Worm (Caenorhabditis elegans) whole organism, young adult: Measurements from ENCODE around the gene sta-2.
A peak's percentile ranks its signal among the peaks of the same experiment; 100 is the strongest.

Experiments
- F23B12.7 ChIP-seq: sonication (generic microtip); optimal IDR thresholded peaks from 2 replicates; lab custom pipeline; 2017; ENCODE audit warnings: missing genetic modification characterization, mild to moderate bottlenecking, missing compliant biosample characterization, antibody characterized with exemption, moderate library complexity; ENCODE audit not compliant: insufficient read depth
- F52B5.7 ChIP-seq: sonication (generic microtip); optimal IDR thresholded peaks from 2 replicates; lab custom pipeline; 2016; ENCODE audit warnings: mild to moderate bottlenecking, missing genetic modification characterization, missing compliant biosample characterization
- K11D2.4 ChIP-seq: fragments of 200-800 bp; sonication (Bioruptor generic); IDR thresholded peaks from 2 replicates; pipeline ENCODE4 v1.3.6; 2022; ENCODE audit warnings: missing genetic modification reagents, missing genetic modification characterization, missing compliant biosample characterization
- ZK185.1 ChIP-seq: sonication (generic microtip); optimal IDR thresholded peaks from 2 replicates; lab custom pipeline; 2016; ENCODE audit warnings: mild to moderate bottlenecking, missing genetic modification characterization, missing compliant biosample characterization; ENCODE audit not compliant: poor library complexity, severe bottlenecking
- ama-1 ChIP-seq, 3 experiments: fragments of 150-350 bp in 1 of 3; sonication (generic microtip) in 2 of 3; optimal IDR thresholded peaks; 2 replicates each; lab custom pipeline; 2014 to 2018; ENCODE audit warnings: missing biosample characterization in 2 of 3, missing genetic modification characterization in 2 of 3, missing genetic modification reagents in 2 of 3
- atf-7 ChIP-seq: sonication (generic microtip); optimal IDR thresholded peaks from 2 replicates; lab custom pipeline; 2017; ENCODE audit warnings: mild to moderate bottlenecking, missing genetic modification characterization, missing compliant biosample characterization
- cebp-2 ChIP-seq: fragments of 200-800 bp; sonication (Bioruptor generic); IDR thresholded peaks from 2 replicates; pipeline ENCODE4 v1.3.6; 2022; ENCODE audit warnings: missing genetic modification characterization, missing compliant biosample characterization
- ceh-100 ChIP-seq: fragments of 200-800 bp; sonication (Bioruptor generic); IDR thresholded peaks from 2 replicates; pipeline ENCODE4 v1.3.6; 2022; ENCODE audit warnings: missing genetic modification reagents, missing genetic modification characterization, missing compliant biosample characterization
- ceh-91 ChIP-seq: fragments of 200-800 bp; sonication (Bioruptor generic); IDR thresholded peaks from 2 replicates; pipeline ENCODE4 v1.3.6; 2022; ENCODE audit warnings: missing genetic modification reagents, missing genetic modification characterization, missing compliant biosample characterization
- chd-7 ChIP-seq: sonication (generic microtip); optimal IDR thresholded peaks from 2 replicates; lab custom pipeline; 2016; ENCODE audit warnings: mild to moderate bottlenecking, missing genetic modification characterization, moderate library complexity, missing compliant biosample characterization
- dpff-1 ChIP-seq: sonication (generic microtip); optimal IDR thresholded peaks from 2 replicates; lab custom pipeline; 2017; ENCODE audit warnings: mild to moderate bottlenecking, missing genetic modification characterization, missing compliant biosample characterization
- ekl-4 ChIP-seq: fragments of 200-800 bp; sonication (Bioruptor generic); IDR thresholded peaks from 2 replicates; pipeline ENCODE4 v1.3.6; 2022; ENCODE audit warnings: missing genetic modification reagents, missing genetic modification characterization, missing compliant biosample characterization
- hmg-20 ChIP-seq: fragments of 200-800 bp; sonication (Bioruptor generic); IDR thresholded peaks from 2 replicates; pipeline ENCODE4 v1.3.6; 2022; ENCODE audit warnings: missing genetic modification reagents, missing genetic modification characterization, missing compliant biosample characterization
- let-526 ChIP-seq: fragments of 200-800 bp; sonication (Bioruptor generic); IDR thresholded peaks from 2 replicates; pipeline ENCODE4 v1.3.6; 2022; ENCODE audit warnings: missing genetic modification reagents, missing genetic modification characterization, missing compliant biosample characterization
- lin-40 ChIP-seq: sonication (generic microtip); optimal IDR thresholded peaks from 2 replicates; lab custom pipeline; 2016; ENCODE audit warnings: missing genetic modification characterization, mild to moderate bottlenecking, missing compliant biosample characterization, missing genotype, missing genetic modification reagents
- lir-1 ChIP-seq: fragments of 200-800 bp; sonication (Bioruptor generic); conservative IDR thresholded peaks from 2 replicates; pipeline ENCODE4 v1.3.6; 2022; ENCODE audit warnings: missing genetic modification reagents, missing genetic modification characterization, missing compliant biosample characterization
- lsy-27 ChIP-seq: sonication (generic microtip); optimal IDR thresholded peaks from 2 replicates; lab custom pipeline; 2017; ENCODE audit warnings: missing genetic modification characterization, mild to moderate bottlenecking, missing compliant biosample characterization, antibody characterized with exemption, missing genotype, borderline replicate concordance; ENCODE audit not compliant: insufficient read depth
- madf-6 ChIP-seq: fragments of 200-800 bp; sonication (Bioruptor generic); IDR thresholded peaks from 2 replicates; pipeline ENCODE4 v1.3.6; 2022; ENCODE audit warnings: missing genetic modification reagents, missing genetic modification characterization, missing compliant biosample characterization
- nfyb-1 ChIP-seq: fragments of 200-800 bp; sonication (Bioruptor generic); IDR thresholded peaks from 2 replicates; pipeline ENCODE4 v1.3.6; 2022; ENCODE audit warnings: missing genetic modification reagents, missing genetic modification characterization, missing compliant biosample characterization
- nhr-27 ChIP-seq: fragments of 200-800 bp; sonication (Bioruptor generic); optimal IDR thresholded peaks from 2 replicates; lab custom pipeline; 2018; ENCODE audit warnings: mild to moderate bottlenecking, missing genetic modification characterization, moderate library complexity, missing compliant biosample characterization
- nhr-80 ChIP-seq: sonication (generic microtip); optimal IDR thresholded peaks from 2 replicates; lab custom pipeline; 2016; ENCODE audit warnings: missing genetic modification characterization, missing compliant biosample characterization
- rec-8 ChIP-seq, 2 experiments: sonication (generic microtip); optimal IDR thresholded peaks; 2 replicates each; lab custom pipeline; 2016; ENCODE audit warnings: mild to moderate bottlenecking in 2 of 2, missing genetic modification characterization in 2 of 2, missing genetic modification reagents in 2 of 2, missing genotype in 2 of 2, missing biosample characterization in 1 of 2, missing compliant biosample characterization in 1 of 2, moderate library complexity in 1 of 2
- repo-1 ChIP-seq: sonication (generic microtip); optimal IDR thresholded peaks from 2 replicates; lab custom pipeline; 2017; ENCODE audit warnings: mild to moderate bottlenecking, missing genetic modification characterization, missing compliant biosample characterization
- somi-1 ChIP-seq: fragments of 200-800 bp; sonication (Bioruptor generic); optimal IDR thresholded peaks from 2 replicates; lab custom pipeline; 2018; ENCODE audit warnings: mild to moderate bottlenecking, missing genetic modification characterization, missing compliant biosample characterization
- tbp1 ChIP-seq: fragments of 200-800 bp; sonication (Bioruptor generic); optimal IDR thresholded peaks from 2 replicates; lab custom pipeline; 2018; ENCODE audit warnings: mild to moderate bottlenecking, missing genetic modification characterization, missing compliant biosample characterization
- unc-62 ChIP-seq: fragments of 150-350 bp; optimal IDR thresholded peaks from 2 replicates; lab custom pipeline; 2014; ENCODE audit warnings: missing biosample characterization, missing genetic modification reagents, missing genetic modification characterization
- zim-3 ChIP-seq: sonication (generic microtip); optimal IDR thresholded peaks from 2 replicates; lab custom pipeline; 2017; ENCODE audit warnings: mild to moderate bottlenecking, missing genetic modification characterization, moderate library complexity, missing compliant biosample characterization
- ztf-18 ChIP-seq: sonication (generic microtip); optimal IDR thresholded peaks from 2 replicates; lab custom pipeline; 2016; ENCODE audit warnings: missing genotype, mild to moderate bottlenecking, missing genetic modification characterization, missing compliant biosample characterization
- ztf-26 ChIP-seq: sonication (generic microtip); optimal IDR thresholded peaks from 2 replicates; lab custom pipeline; 2017; ENCODE audit warnings: missing genetic modification characterization, missing compliant biosample characterization

Gene sta-2

DNA sequence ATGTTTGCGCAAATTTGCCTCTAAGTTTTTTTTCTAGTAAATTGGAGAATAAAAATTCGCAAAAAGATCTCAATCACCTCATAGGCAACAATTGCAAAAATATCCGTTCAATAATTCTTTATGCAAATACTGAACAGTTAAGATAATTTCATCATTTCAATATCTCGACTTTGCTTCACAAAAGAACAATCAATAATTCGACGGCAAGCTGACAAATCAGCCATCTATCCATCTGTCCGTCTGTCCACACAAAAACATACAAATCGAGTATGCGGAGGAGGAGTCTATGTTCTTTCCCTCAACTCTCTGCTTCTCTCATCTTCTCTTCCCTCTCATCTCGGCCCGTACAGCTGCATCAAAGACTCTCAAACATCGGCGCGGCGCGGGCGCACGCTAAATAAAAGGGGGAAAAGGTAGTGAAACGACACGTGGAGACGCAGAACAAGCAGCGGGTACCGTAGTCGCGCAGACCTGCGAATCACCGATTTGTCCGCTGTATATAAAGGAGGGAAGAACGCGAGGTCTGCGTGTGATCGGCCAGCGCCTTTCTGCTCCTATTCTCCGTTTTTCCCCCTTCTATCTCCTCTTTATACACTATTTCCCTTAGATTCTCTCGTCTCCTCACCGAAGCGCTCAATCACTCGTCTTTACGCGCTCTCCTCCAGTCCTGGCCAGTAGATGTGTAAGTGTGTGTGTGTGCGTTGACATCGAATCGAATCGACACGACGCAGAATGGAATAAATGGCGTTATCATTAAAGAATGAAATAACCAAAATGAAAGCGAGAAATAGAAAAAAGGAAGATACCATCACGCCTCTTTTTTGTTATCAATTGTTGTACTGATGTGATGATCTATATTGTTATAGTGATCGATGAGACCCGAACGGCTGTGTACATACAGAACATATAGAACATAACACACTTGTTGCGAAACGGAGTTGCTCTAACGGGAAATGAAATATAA, 10.0 kb upstream of the sta-2 start (continued):
- peak; percentile 88; the same call in 1 of the 2 replicates for TF ChIP-seq let-526 (GFP tag; lab: Robert Waterston, UW)
- no peak for TF ChIP-seq dpff-1 (tag; lab: Kevin White, UChicago)

DNA sequence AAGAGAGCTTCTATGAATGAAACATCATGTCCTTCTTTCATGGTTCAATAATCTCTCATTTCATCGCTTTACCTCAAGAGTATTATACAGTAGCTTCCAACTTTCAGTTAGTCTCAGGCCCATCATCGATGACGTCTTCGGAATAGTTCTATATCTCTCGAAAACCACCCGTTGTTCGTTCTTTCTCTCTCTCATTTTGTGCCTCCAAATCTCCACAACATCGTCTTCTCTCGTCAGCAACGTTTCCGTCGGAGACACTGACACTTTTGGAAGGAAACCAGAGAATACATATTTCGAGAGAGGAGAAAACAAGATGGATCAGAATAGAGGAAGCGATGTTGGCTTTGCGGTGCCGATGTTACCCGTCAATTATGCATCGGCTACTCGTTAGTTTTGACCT, 9.2 kb upstream of the sta-2 start:
- TF ChIP-seq cebp-2: no peak
- TF ChIP-seq zim-3: peak; percentile 1
- peak; percentile 31; the same call in 1 of the 2 replicates for TF ChIP-seq nfyb-1 (GFP tag; lab: Robert Waterston, UW)
- no peak for TF ChIP-seq F23B12.7 (tag; lab: Kevin White, UChicago)
- peak; percentile 52 for TF ChIP-seq ama-1 (optimal IDR thresholded peaks at IDR 0.05; lab: Kevin White, UChicago)
- TF ChIP-seq ama-1 (GFP tag; optimal IDR thresholded peaks at IDR 0.05; lab: Kevin White, UChicago): no peak
- 0 out of 2 replicates have a peak, but pooled peaks have one; percentile 4 for TF ChIP-seq hmg-20
- TF ChIP-seq K11D2.4: no peak

DNA sequence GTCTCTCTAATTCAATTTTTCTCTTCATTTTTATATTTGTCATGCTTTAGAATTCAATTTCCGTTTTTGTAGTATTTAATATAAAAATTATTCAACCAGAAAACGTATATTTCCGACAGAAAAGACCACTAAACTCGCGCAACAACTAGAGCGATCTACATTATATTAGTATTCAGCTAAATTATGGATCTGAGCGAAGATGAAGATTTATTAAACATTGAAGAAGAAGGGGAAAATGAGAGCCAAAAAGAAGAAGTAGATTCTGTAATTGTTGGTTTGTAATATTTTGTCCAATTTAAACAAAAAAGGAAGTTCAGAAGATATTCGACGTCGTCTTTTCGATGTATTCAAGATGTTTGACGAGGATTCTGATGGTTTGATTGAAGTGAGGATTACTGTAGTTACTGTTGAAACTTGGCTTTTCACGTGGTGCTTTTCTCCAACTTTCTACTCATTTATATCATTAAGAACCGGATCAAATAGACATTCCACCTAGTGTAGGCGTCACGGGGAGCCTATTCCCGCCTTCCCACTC, 7.0 kb upstream of the sta-2 start, which contains the start of gene cal-7:
cal-7 (plus strand) TSS at position 184 of the 535 bp plus-strand sequence.
- TF ChIP-seq cebp-2: no peak
- peak; percentile 24 for TF ChIP-seq chd-7 (tag; lab: Kevin White, UChicago)
- TF ChIP-seq ekl-4: 0 out of 2 replicates have a peak, but pooled peaks have one; percentile 29
- no peak for TF ChIP-seq nfyb-1 (GFP tag; lab: Robert Waterston, UW)
- peak; percentile 55 for TF ChIP-seq ztf-26 (tag; lab: Kevin White, UChicago)
- no peak for TF ChIP-seq rec-8 (tag; optimal IDR thresholded peaks at IDR 0.05; lab: Kevin White, UChicago)
- peak; percentile 53 for TF ChIP-seq repo-1 (tag; lab: Kevin White, UChicago)
- TF ChIP-seq lin-40 (tag; lab: Kevin White, UChicago): peak; percentile 18
- peak; percentile 15 for TF ChIP-seq ZK185.1 (tag; lab: Kevin White, UChicago)
- no peak for TF ChIP-seq nhr-27
- no peak for TF ChIP-seq lir-1 (GFP tag; lab: Robert Waterston, UW)
- TF ChIP-seq atf-7 (tag; lab: Kevin White, UChicago): no peak
- 0 out of 2 replicates have a peak, but pooled peaks have one; percentile 11 for TF ChIP-seq ceh-91
- no peak for TF ChIP-seq ama-1 (optimal IDR thresholded peaks at IDR 0.05; lab: Kevin White, UChicago)
- TF ChIP-seq ama-1 (GFP tag; optimal IDR thresholded peaks at IDR 0.05; lab: Kevin White, UChicago): peak in 1 of 2 experiments; percentile 61
- peak; percentile 3 for TF ChIP-seq dpff-1 (tag; lab: Kevin White, UChicago)
- TF ChIP-seq, all 124 proteins: peak for 9

DNA sequence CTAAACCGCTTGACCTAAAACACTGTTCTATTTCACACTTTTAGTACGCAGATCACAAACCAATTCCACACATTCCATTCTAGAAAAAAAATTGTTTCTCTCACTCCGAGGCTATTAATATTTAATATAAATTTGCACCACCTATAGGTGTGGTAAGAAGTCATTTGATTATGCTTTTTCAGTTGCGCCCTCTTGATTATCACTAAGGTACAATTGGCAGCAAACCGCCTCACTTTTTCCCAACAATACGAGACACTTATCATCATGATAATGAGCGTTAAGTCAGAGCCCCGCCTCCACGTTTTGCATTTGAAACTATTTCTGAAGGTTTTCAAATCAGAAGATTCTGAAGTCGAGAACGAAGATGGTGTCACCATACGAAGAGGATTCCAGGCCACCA, 3.7 kb upstream of the sta-2 start, which contains the start of gene aqp-4:
aqp-4 (plus strand) TSS at position 270 of the 400 bp plus-strand sequence.
- TF ChIP-seq tbp1 (GFP tag; lab: Kevin White, UChicago) (no peak), ztf-18 (no peak), nhr-80 (tag; lab: Kevin White, UChicago) (peak; percentile 64), ceh-100 (GFP tag; lab: Robert Waterston, UW) (no peak)

DNA sequence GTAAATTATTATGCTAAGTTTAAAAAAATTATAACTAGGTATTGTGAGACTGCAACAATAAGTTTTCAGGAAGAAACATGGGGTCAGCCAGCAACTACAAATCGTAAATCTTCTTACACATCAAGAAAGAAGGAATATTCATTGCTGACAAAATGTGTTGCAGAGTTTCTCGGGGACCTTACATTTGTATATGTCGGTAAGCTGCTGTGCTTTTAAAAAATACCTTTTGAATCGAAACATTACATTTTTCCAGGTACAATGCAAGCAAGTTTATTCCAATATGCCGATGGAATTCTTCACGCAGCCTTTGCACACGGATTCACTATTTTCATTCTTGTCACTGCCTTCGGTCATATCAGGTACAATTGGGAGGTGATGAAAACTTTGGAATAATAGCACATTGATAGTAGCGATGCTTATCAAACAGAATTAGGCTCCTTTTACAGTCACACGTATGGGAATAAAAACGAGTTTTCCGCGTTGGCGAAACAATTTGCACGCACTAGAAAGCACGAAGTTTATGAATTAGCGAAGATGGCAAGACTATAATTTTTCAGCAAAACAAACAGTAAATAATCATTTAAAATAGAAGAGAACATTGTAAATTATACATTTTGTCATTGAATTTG, 2.8 kb upstream of the sta-2 start:
- peak; percentile 48 for TF ChIP-seq nhr-80 (tag; lab: Kevin White, UChicago)
- no peak for TF ChIP-seq madf-6 (GFP tag; lab: Robert Waterston, UW)
- TF ChIP-seq somi-1 (GFP tag; lab: Kevin White, UChicago): no peak
- no peak for TF ChIP-seq unc-62 (GFP tag; lab: Kevin White, UChicago)
- TF ChIP-seq lsy-27 (tag; lab: Kevin White, UChicago): no peak
- no peak for TF ChIP-seq F52B5.7 (tag; lab: Kevin White, UChicago)
